Fruit fly (Drosophila melanogaster) whole organism, embryonic: ENCODE results near the gene CG6006.

Source experiments
- Atf6 ChIP-seq: fragments of 200-800 bp; sonication (Bioruptor generic); IDR thresholded peaks from 2 replicates; pipeline ENCODE4 v1.3.6; 2022; ENCODE audit warnings: missing biosample characterization, missing genetic modification characterization
- CG10267 ChIP-seq: fragments of 200-800 bp; sonication (Bioruptor generic); optimal IDR thresholded peaks from 2 replicates; lab custom pipeline; 2018; ENCODE audit warnings: missing biosample characterization, mild to moderate bottlenecking, missing genetic modification characterization, moderate library complexity
- CG10274 ChIP-seq: fragments of 200-800 bp; sonication (Bioruptor generic); optimal IDR thresholded peaks from 3 replicates; lab custom pipeline; 2017; ENCODE audit warnings: missing biosample characterization, mild to moderate bottlenecking, missing genetic modification characterization
- CG10366 ChIP-seq: fragments of 200-800 bp; sonication (Bioruptor generic); IDR thresholded peaks from 2 replicates; pipeline ENCODE4 v1.3.6; 2022; ENCODE audit warnings: missing biosample characterization, missing genetic modification characterization
- CG11560 ChIP-seq: fragments of 200-800 bp; sonication (Bioruptor generic); IDR thresholded peaks from 3 replicates; pipeline ENCODE4 v1.3.6; 2022; ENCODE audit warnings: missing biosample characterization, missing genetic modification characterization
- CG1233 ChIP-seq: fragments of 200-800 bp; sonication (Bioruptor generic); optimal IDR thresholded peaks from 4 replicates; lab custom pipeline; 2018; ENCODE audit warnings: missing biosample characterization, mild to moderate bottlenecking, missing genetic modification characterization
- CG14965 ChIP-seq: fragments of 200-800 bp; sonication (Bioruptor generic); optimal IDR thresholded peaks from 2 replicates; lab custom pipeline; 2016; ENCODE audit warnings: missing biosample characterization, missing genetic modification characterization, borderline replicate concordance
- CG15073 ChIP-seq: fragments of 200-800 bp; sonication (Bioruptor generic); optimal IDR thresholded peaks from 2 replicates; lab custom pipeline; 2016; ENCODE audit warnings: missing biosample characterization, missing genetic modification characterization
- CG15269 ChIP-seq: fragments of 200-800 bp; sonication (Bioruptor generic); optimal IDR thresholded peaks from 2 replicates; lab custom pipeline; 2018; ENCODE audit warnings: missing biosample characterization, mild to moderate bottlenecking, missing genetic modification characterization, moderate library complexity
- CG1602 ChIP-seq: fragments of 200-800 bp; sonication (Bioruptor generic); optimal IDR thresholded peaks from 3 replicates; lab custom pipeline; 2016; ENCODE audit warnings: missing biosample characterization, missing genetic modification characterization
- CG1832 ChIP-seq: fragments of 200-800 bp; sonication (Bioruptor generic); optimal IDR thresholded peaks from 2 replicates; lab custom pipeline; 2017; ENCODE audit warnings: missing biosample characterization, mild to moderate bottlenecking, missing genetic modification characterization, inconsistent platforms
- CG18476 ChIP-seq: fragments of 200-800 bp; sonication (Bioruptor generic); optimal IDR thresholded peaks from 2 replicates; lab custom pipeline; 2016; ENCODE audit warnings: missing biosample characterization, mild to moderate bottlenecking, missing genetic modification characterization
- CG18619 ChIP-seq: fragments of 200-800 bp; sonication (Bioruptor generic); optimal IDR thresholded peaks from 3 replicates; lab custom pipeline; 2017; ENCODE audit warnings: missing biosample characterization, mild to moderate bottlenecking, missing genetic modification characterization
- CG30020 ChIP-seq: fragments of 200-800 bp; optimal IDR thresholded peaks from 2 replicates; lab custom pipeline; 2019; ENCODE audit warnings: missing biosample characterization, mild to moderate bottlenecking, missing genetic modification characterization, moderate library complexity
- CG32772 ChIP-seq: fragments of 200-800 bp; sonication (Bioruptor generic); IDR thresholded peaks from 2 replicates; pipeline ENCODE4 v1.3.6; 2022; ENCODE audit warnings: missing biosample characterization, missing genetic modification characterization
- CG34422 ChIP-seq: fragments of 200-800 bp; sonication (Bioruptor generic); IDR thresholded peaks from 3 replicates; pipeline ENCODE4 v1.3.6; 2022; ENCODE audit warnings: missing biosample characterization, missing genetic modification characterization
- CG4328 ChIP-seq: fragments of 200-800 bp; sonication (Bioruptor generic); optimal IDR thresholded peaks from 3 replicates; lab custom pipeline; 2017; ENCODE audit warnings: missing biosample characterization, missing genetic modification reagents, missing genetic modification characterization
- CG4360 ChIP-seq: fragments of 200-800 bp; sonication (Bioruptor generic); IDR thresholded peaks from 2 replicates; pipeline ENCODE4 v1.3.6; 2022; ENCODE audit warnings: missing biosample characterization, missing genetic modification characterization
- CG4617 ChIP-seq: fragments of 200-800 bp; sonication (Bioruptor generic); optimal IDR thresholded peaks from 3 replicates; lab custom pipeline; 2016; ENCODE audit warnings: missing biosample characterization, missing genetic modification characterization, borderline replicate concordance
- CG4730 ChIP-seq: fragments of 200-800 bp; sonication (Bioruptor generic); IDR thresholded peaks from 2 replicates; pipeline ENCODE4 v1.3.6; 2022; ENCODE audit warnings: missing biosample characterization, missing genetic modification characterization
- CG4854 ChIP-seq: fragments of 200-800 bp; sonication (Bioruptor generic); optimal IDR thresholded peaks from 2 replicates; lab custom pipeline; 2016; ENCODE audit warnings: missing biosample characterization, missing genetic modification characterization, inconsistent platforms
- CG7372 ChIP-seq: fragments of 200-800 bp; sonication (Bioruptor generic); IDR thresholded peaks from 2 replicates; pipeline ENCODE4 v1.3.6; 2022; ENCODE audit warnings: missing biosample characterization, missing genetic modification characterization
- CG7556 ChIP-seq: fragments of 200-800 bp; sonication (Bioruptor generic); optimal IDR thresholded peaks from 2 replicates; lab custom pipeline; 2017; ENCODE audit warnings: missing biosample characterization, mild to moderate bottlenecking, missing genetic modification characterization
- CG9727 ChIP-seq: fragments of 200-800 bp; sonication (Bioruptor generic); optimal IDR thresholded peaks from 3 replicates; lab custom pipeline; 2017; ENCODE audit warnings: missing biosample characterization, mild to moderate bottlenecking, missing genetic modification characterization
- CG9932 ChIP-seq: fragments of 200-800 bp; sonication (Bioruptor generic); IDR thresholded peaks from 2 replicates; pipeline ENCODE4 v1.3.6; 2022; ENCODE audit warnings: missing biosample characterization, missing genetic modification characterization
- E2f1 ChIP-seq: fragments of 200-800 bp; sonication (Bioruptor generic); IDR thresholded peaks from 2 replicates; pipeline ENCODE4 v1.3.6; 2022; ENCODE audit warnings: missing biosample characterization, missing genetic modification characterization
- Eip74EF ChIP-seq, 2 experiments: fragments of 200-800 bp in 1 of 2; fragments of >200 bp in 1 of 2; sonication (Bioruptor generic) in 1 of 2; optimal IDR thresholded peaks; 2 replicates each; lab custom pipeline; 2017 to 2019; ENCODE audit warnings: missing biosample characterization in 2 of 2, missing genetic modification characterization in 2 of 2, mild to moderate bottlenecking in 1 of 2, moderate library complexity in 1 of 2
- Gug ChIP-seq: fragments of 200-800 bp; sonication (Bioruptor generic); IDR thresholded peaks from 4 replicates; pipeline ENCODE4 v1.3.6; 2022; ENCODE audit warnings: missing biosample characterization, missing genetic modification characterization
- HmgZ ChIP-seq: fragments of 200-800 bp; sonication (Bioruptor generic); optimal IDR thresholded peaks from 2 replicates; lab custom pipeline; 2018; ENCODE audit warnings: missing biosample characterization, mild to moderate bottlenecking, missing genetic modification characterization
- Hr78 ChIP-seq, 2 experiments: fragments of 200-800 bp in 1 of 2; fragments of >200 bp in 1 of 2; sonication (Bioruptor generic) in 1 of 2; optimal IDR thresholded peaks; 2 replicates each; lab custom pipeline; 2017 to 2019; ENCODE audit warnings: missing biosample characterization in 2 of 2, missing genetic modification characterization in 2 of 2, mild to moderate bottlenecking in 1 of 2, moderate library complexity in 1 of 2
- Med ChIP-seq: fragments of 200-800 bp; sonication (Bioruptor generic); peaks from one replicate; lab custom pipeline; 2016; ENCODE audit warnings: missing biosample characterization, missing genetic modification characterization, mild to moderate bottlenecking, inconsistent platforms, moderate library complexity
- Rx ChIP-seq: fragments of 200-800 bp; sonication (Bioruptor generic); IDR thresholded peaks from 2 replicates; pipeline ENCODE4 v1.3.6; 2022; ENCODE audit warnings: missing biosample characterization, missing genetic modification characterization
- Sox102F ChIP-seq: fragments of 200-800 bp; sonication (Bioruptor generic); optimal IDR thresholded peaks from 2 replicates; lab custom pipeline; 2018; ENCODE audit warnings: missing biosample characterization, mild to moderate bottlenecking, missing genetic modification characterization, moderate library complexity
- Ssrp ChIP-seq: fragments of 200-800 bp; sonication (Bioruptor generic); optimal IDR thresholded peaks from 2 replicates; lab custom pipeline; 2018; ENCODE audit warnings: missing biosample characterization, mild to moderate bottlenecking, missing genetic modification characterization, moderate library complexity
- TFAM ChIP-seq: fragments of 200-800 bp; sonication (Bioruptor generic); optimal IDR thresholded peaks from 2 replicates; lab custom pipeline; 2017; ENCODE audit warnings: missing biosample characterization, missing genetic modification characterization, inconsistent platforms
- al ChIP-seq: fragments of 200-800 bp; sonication (Bioruptor generic); IDR thresholded peaks from 2 replicates; pipeline ENCODE4 v1.3.6; 2022; ENCODE audit warnings: missing biosample characterization, missing genetic modification characterization
- aop ChIP-seq: fragments of 200-800 bp; sonication (Bioruptor generic); IDR thresholded peaks from 2 replicates; pipeline ENCODE4 v1.3.6; 2022; ENCODE audit warnings: missing biosample characterization, missing genetic modification characterization
- btn ChIP-seq: fragments of 200-800 bp; sonication (Bioruptor generic); optimal IDR thresholded peaks from 2 replicates; lab custom pipeline; 2016; ENCODE audit warnings: missing biosample characterization, missing genetic modification characterization
- cwo ChIP-seq: fragments of 200-800 bp; sonication (Bioruptor generic); optimal IDR thresholded peaks from 3 replicates; lab custom pipeline; 2017; ENCODE audit warnings: missing biosample characterization, missing genetic modification characterization, mild to moderate bottlenecking, moderate library complexity, missing genetic modification reagents
- ems ChIP-seq: fragments of 200-800 bp; sonication (Bioruptor generic); optimal IDR thresholded peaks from 3 replicates; lab custom pipeline; 2016; ENCODE audit warnings: missing biosample characterization, missing genetic modification characterization
- fd3F ChIP-seq: fragments of 200-800 bp; sonication (Bioruptor generic); optimal IDR thresholded peaks from 2 replicates; lab custom pipeline; 2018; ENCODE audit warnings: missing biosample characterization, mild to moderate bottlenecking, missing genetic modification characterization, moderate library complexity
- gfzf ChIP-seq: fragments of 200-800 bp; sonication (Bioruptor generic); optimal IDR thresholded peaks from 2 replicates; lab custom pipeline; 2016; ENCODE audit warnings: missing biosample characterization, mild to moderate bottlenecking, missing genetic modification characterization, moderate library complexity
- jing ChIP-seq: fragments of 200-800 bp; sonication (Bioruptor generic); optimal IDR thresholded peaks from 2 replicates; lab custom pipeline; 2018; ENCODE audit warnings: missing biosample characterization, mild to moderate bottlenecking, missing genetic modification characterization
- kah ChIP-seq: fragments of 200-800 bp; sonication (Bioruptor generic); optimal IDR thresholded peaks from 2 replicates; lab custom pipeline; 2018; ENCODE audit warnings: missing biosample characterization, mild to moderate bottlenecking, missing genetic modification characterization
- maf-S ChIP-seq: fragments of 200-800 bp; sonication (Bioruptor generic); optimal IDR thresholded peaks from 2 replicates; lab custom pipeline; 2016; ENCODE audit warnings: missing biosample characterization, missing genetic modification characterization
- pzg ChIP-seq: fragments of 200-800 bp; sonication (Bioruptor generic); optimal IDR thresholded peaks from 3 replicates; lab custom pipeline; 2018; ENCODE audit warnings: missing biosample characterization, mild to moderate bottlenecking, missing genetic modification characterization, moderate library complexity
- schlank ChIP-seq: fragments of 200-800 bp; sonication (Bioruptor generic); optimal IDR thresholded peaks from 2 replicates; lab custom pipeline; 2018; ENCODE audit warnings: missing biosample characterization, mild to moderate bottlenecking, missing genetic modification characterization
- ssp ChIP-seq: fragments of 200-800 bp; sonication (Bioruptor generic); IDR thresholded peaks from 2 replicates; pipeline ENCODE4 v1.3.6; 2022; ENCODE audit warnings: missing biosample characterization, missing genetic modification characterization
- toy ChIP-seq: fragments of 200-800 bp; sonication (Bioruptor generic); IDR thresholded peaks from 2 replicates; pipeline ENCODE4 v1.3.6; 2022; ENCODE audit warnings: missing biosample characterization, missing genetic modification characterization

The CG6006 gene

dm6 chr3R:16146632-16147453 lies 7.9 kb upstream of the CG6006 start, which contains the start of the genes Mic26-27 and CG5916 (continued):
- peak; percentile 88 for TF ChIP-seq Sox102F (GFP tag; lab: Kevin White, UChicago)
- peak; percentile 61 for TF ChIP-seq maf-S (GFP tag; lab: Kevin White, UChicago)
- peak; percentile 42 for TF ChIP-seq btn (GFP tag; lab: Kevin White, UChicago)
- no peak for TF ChIP-seq CG15073 (GFP tag; lab: Kevin White, UChicago)
- no peak for TF ChIP-seq TFAM (GFP tag; lab: Kevin White, UChicago)
- peak; percentile 82 for TF ChIP-seq E2f1 (GFP tag; lab: Robert Waterston, UW)
- TF ChIP-seq CG4854 (GFP tag; lab: Kevin White, UChicago) = peak; percentile 54
- TF ChIP-seq CG30020 (tag; lab: Kevin White, UChicago) = peak; percentile 80
- no peak for TF ChIP-seq kah (GFP tag; lab: Kevin White, UChicago)
- peak; percentile 60; the same call in 1 of the 2 replicates for TF ChIP-seq al (GFP tag; lab: Robert Waterston, UW)
- TF ChIP-seq toy (GFP tag; lab: Robert Waterston, UW) = no peak
- peak; percentile 83 for TF ChIP-seq HmgZ (tag; lab: Kevin White, UChicago)
- TF ChIP-seq CG10274 (GFP tag; lab: Kevin White, UChicago) = peak; percentile 1
- peak; percentile 88 for TF ChIP-seq CG32772 (GFP tag; lab: Robert Waterston, UW)
- peak; percentile 92 for TF ChIP-seq gfzf (GFP tag; lab: Kevin White, UChicago)
- no peak for TF ChIP-seq CG1832 (GFP tag; lab: Kevin White, UChicago)
- TF ChIP-seq ems (GFP tag; lab: Kevin White, UChicago) = peak; percentile 56
- peak; percentile 73 for TF ChIP-seq Gug (GFP tag; lab: Robert Waterston, UW)
- TF ChIP-seq Hr78 (GFP tag; optimal IDR thresholded peaks at IDR 0.05; lab: Kevin White, UChicago) = no peak
- TF ChIP-seq CG7372 (GFP tag; lab: Robert Waterston, UW) = peak; percentile 59
- TF ChIP-seq jing (GFP tag; lab: Kevin White, UChicago) = peak; percentile 61
- no peak for TF ChIP-seq aop
- TF ChIP-seq CG9727 (GFP tag; lab: Kevin White, UChicago) = peak; percentile 93
- TF ChIP-seq fd3F = peak; percentile 1
- peak; percentile 95 for TF ChIP-seq Med (GFP tag; lab: Kevin White, UChicago)
- TF ChIP-seq Eip74EF (GFP tag; optimal IDR thresholded peaks at IDR 0.05; lab: Kevin White, UChicago) = no peak
- peak; percentile 69 for TF ChIP-seq CG10267 (tag; lab: Kevin White, UChicago)
- peak; percentile 58 for TF ChIP-seq CG18476 (GFP tag; lab: Kevin White, UChicago)
- TF ChIP-seq schlank (tag; lab: Kevin White, UChicago) = no peak
- TF ChIP-seq CG1602 (GFP tag; lab: Kevin White, UChicago) = peak; percentile 81
- peak; percentile 69 for TF ChIP-seq Rx
- TF ChIP-seq CG11560 (tag; lab: Robert Waterston, UW) = peak; percentile 51; the same call in 2 of the 3 replicates
- TF ChIP-seq CG18619 (GFP tag; lab: Kevin White, UChicago) = peak; percentile 75
- peak; percentile 78; the same call in 1 of the 2 replicates for TF ChIP-seq Atf6
- TF ChIP-seq ssp (GFP tag; lab: Robert Waterston, UW) = peak; percentile 88
- TF ChIP-seq CG9932 (GFP tag; lab: Robert Waterston, UW) = peak; percentile 90
- TF ChIP-seq CG34422 = peak; percentile 87
- no peak for TF ChIP-seq CG15269 (tag; lab: Kevin White, UChicago)
- TF ChIP-seq CG14965 = peak; percentile 7
- peak; percentile 71 for TF ChIP-seq CG4730 (GFP tag; lab: Robert Waterston, UW)
- TF ChIP-seq Ssrp (tag; lab: Kevin White, UChicago) = peak; percentile 88
- TF ChIP-seq CG1233 (GFP tag; lab: Kevin White, UChicago) = no peak
- TF ChIP-seq CG4328 (GFP tag; lab: Kevin White, UChicago) = peak; percentile 47
- peak; percentile 89 for TF ChIP-seq CG10366 (GFP tag; lab: Robert Waterston, UW)
- peak; percentile 29 for TF ChIP-seq CG7556 (GFP tag; lab: Kevin White, UChicago)
- TF ChIP-seq CG4617 = peak; percentile 84
- TF ChIP-seq cwo (GFP tag; lab: Kevin White, UChicago) = peak; percentile 82
- peak; percentile 92 for TF ChIP-seq pzg (GFP tag; lab: Kevin White, UChicago)
- TF ChIP-seq CG4360 (GFP tag; lab: Robert Waterston, UW) = no peak
